Fruit fly (Drosophila melanogaster): ENCODE data around the gene TBC1d7.
A peak's percentile ranks its signal among the peaks of the same experiment; 100 is the strongest.

Gene TBC1d7

DNA sequence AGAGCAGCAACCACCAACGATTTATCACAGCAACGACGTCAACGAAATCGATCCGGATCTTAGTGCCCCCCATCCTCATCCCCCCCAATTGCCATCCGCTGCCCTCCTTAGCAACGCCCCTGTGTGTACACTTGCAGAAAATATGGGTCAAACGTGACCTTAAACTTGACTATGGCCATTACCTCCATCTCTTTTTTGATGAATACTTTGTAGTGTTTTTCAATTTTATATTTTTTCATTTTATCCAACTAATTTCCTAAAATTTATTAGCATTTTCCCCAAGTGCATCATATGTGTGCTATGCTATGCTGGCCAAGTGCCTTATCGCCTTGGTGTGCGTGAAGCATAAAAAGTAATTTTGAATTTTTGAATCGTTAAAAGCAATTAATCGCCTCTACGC is 18.6 kb upstream of the TBC1d7 start:
- TF ChIP-seq acj6 (GFP tag; optimal IDR thresholded peaks at IDR 0.05) (peak; percentile 84), Sox102F (GFP tag; optimal IDR thresholded peaks at IDR 0.05) (peak; percentile 74), fd59A (GFP tag; optimal IDR thresholded peaks at IDR 0.05) (peak; percentile 86), pdm3 (GFP tag; optimal IDR thresholded peaks at IDR 0.05) (peak; percentile 85), Hr4 (GFP tag; optimal IDR thresholded peaks at IDR 0.05) (peak; percentile 79), Ets21C (GFP tag; optimal IDR thresholded peaks at IDR 0.05) (peak; percentile 66), Hr39 (GFP tag; optimal IDR thresholded peaks at IDR 0.05) (peak; percentile 83), fd85E (GFP tag; optimal IDR thresholded peaks at IDR 0.05) (peak; percentile 62), CG6854 (GFP tag; optimal IDR thresholded peaks at IDR 0.05) (peak; percentile 21), Lpt (GFP tag; optimal IDR thresholded peaks at IDR 0.05) (peak; percentile 69), Smox (GFP tag; optimal IDR thresholded peaks at IDR 0.05) (peak; percentile 73), CG15336 (GFP tag; IDR thresholded peaks at IDR 0.05) (peak; percentile 77), CG11902 (GFP tag; optimal IDR thresholded peaks at IDR 0.05) (peak; percentile 84), CG6808 (GFP tag; optimal IDR thresholded peaks at IDR 0.05) (peak; percentile 89), CG9139 (GFP tag; optimal IDR thresholded peaks at IDR 0.05) (peak; percentile 82), salr (GFP tag; optimal IDR thresholded peaks at IDR 0.05) (peak; percentile 59 to 77), Eip78C (GFP tag) (peak; percentile 96), CG4318 (GFP tag; optimal IDR thresholded peaks at IDR 0.05) (peak; percentile 68), Ets96B (tag; optimal IDR thresholded peaks at IDR 0.05) (peak; percentile 87), esn (GFP tag; optimal IDR thresholded peaks at IDR 0.05) (peak; percentile 87), Eip75B (GFP tag; optimal IDR thresholded peaks at IDR 0.05) (peak; percentile 90), Hr38 (GFP tag; optimal IDR thresholded peaks at IDR 0.05) (no peak), achi (GFP tag; optimal IDR thresholded peaks at IDR 0.05) (peak; percentile 85), topi (GFP tag; optimal IDR thresholded peaks at IDR 0.05) (peak; percentile 83), CG32006 (GFP tag; optimal IDR thresholded peaks at IDR 0.05) (peak; percentile 85), CG11294 (GFP tag; IDR thresholded peaks at IDR 0.05) (peak; percentile 70), fkh (GFP tag; optimal IDR thresholded peaks at IDR 0.05) (no peak), Eip93F (GFP tag; optimal IDR thresholded peaks at IDR 0.05) (peak; percentile 47), CG16779 (tag; optimal IDR thresholded peaks at IDR 0.05) (peak; percentile 75), spab (GFP tag; optimal IDR thresholded peaks at IDR 0.05) (peak; percentile 87), cyc (GFP tag; optimal IDR thresholded peaks at IDR 0.05) (peak; percentile 83), CG3032 (tag; optimal IDR thresholded peaks at IDR 0.05) (peak; percentile 92), CG7368 (GFP tag; optimal IDR thresholded peaks at IDR 0.05) (peak; percentile 83), CG8319 (GFP tag; optimal IDR thresholded peaks at IDR 0.05) (peak; percentile 82), CG1621 (tag; optimal IDR thresholded peaks at IDR 0.05) (peak; percentile 84), lz (GFP tag; optimal IDR thresholded peaks at IDR 0.05) (peak; percentile 86), Blimp-1 (GFP tag; optimal IDR thresholded peaks at IDR 0.05) (peak; percentile 49), CG8119 (GFP tag; IDR thresholded peaks at IDR 0.05) (peak; percentile 79), vri (GFP tag; optimal IDR thresholded peaks at IDR 0.05) (peak; percentile 79), CG6792 (GFP tag; optimal IDR thresholded peaks at IDR 0.05) (peak; percentile 91), CG10631 (GFP tag; optimal IDR thresholded peaks at IDR 0.05) (peak; percentile 91), CG31627 (GFP tag; optimal IDR thresholded peaks at IDR 0.05) (peak; percentile 80), CG3919 (GFP tag; optimal IDR thresholded peaks at IDR 0.05) (peak; percentile 91), Sox15 (GFP tag; optimal IDR thresholded peaks at IDR 0.05) (peak; percentile 76), CG6276 (GFP tag; optimal IDR thresholded peaks at IDR 0.05) (peak; percentile 63), CG10669 (GFP tag; optimal IDR thresholded peaks at IDR 0.05) (peak; percentile 87), dsx (GFP tag; optimal IDR thresholded peaks at IDR 0.05; ENCODE audit: poor library complexity, severe bottlenecking) (peak; percentile 87), Met (GFP tag; optimal IDR thresholded peaks at IDR 0.05) (peak; percentile 85), OdsH (GFP tag; optimal IDR thresholded peaks at IDR 0.05) (peak; percentile 86), net (GFP tag; optimal IDR thresholded peaks at IDR 0.05) (peak; percentile 77), dac (GFP tag; optimal IDR thresholded peaks at IDR 0.05) (peak; percentile 67), Sox14 (GFP tag; optimal IDR thresholded peaks at IDR 0.05) (peak; percentile 83)
